Worm (Caenorhabditis elegans): ENCODE results near the gene wee-1.3.
"Not testable (repeated sequence)": the region's sequence is repeated elsewhere in the genome, so short reads cannot be mapped to it uniquely, and the experiment has no call there.

The wee-1.3 gene

ce11 chrII:9731810-9732209 lies 15.5 kb upstream of the wee-1.3 start, which contains the start of gene mab-3:
Gene mab-3, plus strand, starts transcription at chrII:9732137.
- TF ChIP-seq lin-39 (tag; optimal IDR thresholded peaks at IDR 0.05); elt-3 (tag; optimal IDR thresholded peaks at IDR 0.05); ztf-1 (GFP tag; conservative IDR thresholded peaks at IDR 0.05): not testable (repeated sequence)

ce11 chrII:9729866-9730265 lies 13.6 kb upstream of the wee-1.3 start:
- TF ChIP-seq elt-3 (tag; optimal IDR thresholded peaks at IDR 0.05) (no peak), ceh-82 (tag; optimal IDR thresholded peaks at IDR 0.05) (no peak), nhr-21 (tag; optimal IDR thresholded peaks at IDR 0.05) (no peak), Y55F3AM.14 (GFP tag; optimal IDR thresholded peaks at IDR 0.05) (no peak), crh-2 (tag; optimal IDR thresholded peaks at IDR 0.05) (no peak), ztf-1 (GFP tag; conservative IDR thresholded peaks at IDR 0.05) (no peak), C34F6.9 (tag; optimal IDR thresholded peaks at IDR 0.05) (no peak), fos-1 (tag; optimal IDR thresholded peaks at IDR 0.05) (no peak), elt-1 (tag; optimal IDR thresholded peaks at IDR 0.05) (no peak), nhr-11 (tag; optimal IDR thresholded peaks at IDR 0.05) (no peak), alr-1 (tag; optimal IDR thresholded peaks at IDR 0.05) (no peak)

DNA sequence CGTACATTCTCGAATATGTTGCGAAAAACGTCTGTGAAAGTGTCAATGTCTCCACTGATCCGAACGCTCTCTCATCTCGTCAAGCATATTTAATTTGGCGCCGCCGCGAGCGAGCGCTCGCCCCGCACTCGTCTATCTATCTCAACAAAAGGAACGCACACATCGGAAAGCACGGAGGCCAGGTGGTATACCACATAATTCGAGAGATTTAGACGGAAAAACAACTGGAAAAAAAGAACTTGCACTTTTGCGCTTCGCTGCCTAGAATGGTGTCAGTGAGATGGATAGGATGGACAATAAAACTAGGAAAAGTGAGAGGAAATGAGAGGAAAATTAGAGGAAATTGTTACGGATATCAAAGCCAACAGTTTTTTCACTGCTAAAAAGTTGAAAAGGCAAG lies 12.9 kb upstream of the wee-1.3 start:
- TF ChIP-seq mbf-1 (tag; optimal IDR thresholded peaks at IDR 0.05) (no peak), F13H6.1 (tag; optimal IDR thresholded peaks at IDR 0.05) (peak; percentile 44), ztf-1 (GFP tag; conservative IDR thresholded peaks at IDR 0.05) (no peak), blmp-1 (tag; optimal IDR thresholded peaks at IDR 0.05; ENCODE audit: insufficient read depth) (peak; percentile 31), egl-27 (tag; optimal IDR thresholded peaks at IDR 0.05) (peak; percentile 65), fos-1 (tag; optimal IDR thresholded peaks at IDR 0.05) (peak; percentile 2), nhr-21 (tag; optimal IDR thresholded peaks at IDR 0.05) (peak; percentile 34)

DNA sequence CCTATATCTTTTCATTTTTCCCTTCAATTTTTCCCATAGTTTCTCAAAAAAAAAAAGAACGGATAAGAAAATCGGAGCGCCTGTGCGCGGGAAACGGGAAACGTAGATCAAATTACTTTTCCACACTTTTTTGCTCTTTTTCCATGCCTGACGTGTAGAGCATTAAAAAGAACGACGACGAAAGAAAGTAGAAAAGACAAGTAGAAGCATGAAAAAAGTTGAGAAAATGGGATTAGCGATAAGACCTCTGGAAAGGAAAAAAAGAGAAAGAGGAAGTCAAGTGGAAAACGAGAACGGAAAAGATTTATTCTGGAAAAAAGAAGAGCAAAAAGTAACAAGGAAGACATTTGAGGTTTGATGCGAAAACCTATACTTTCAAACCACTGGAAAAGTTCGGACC lies 12.2 kb upstream of the wee-1.3 start:
- TF ChIP-seq lin-39 (tag; optimal IDR thresholded peaks at IDR 0.05): no peak
- TF ChIP-seq blmp-1 (tag; optimal IDR thresholded peaks at IDR 0.05; ENCODE audit: insufficient read depth): no peak
- TF ChIP-seq peb-1 (tag; optimal IDR thresholded peaks at IDR 0.05): no peak
- TF ChIP-seq nhr-23 (tag; optimal IDR thresholded peaks at IDR 0.05): no peak
- no peak for TF ChIP-seq sma-9 (GFP tag; optimal IDR thresholded peaks at IDR 0.05)
- TF ChIP-seq sma-9 (tag; optimal IDR thresholded peaks at IDR 0.05): no peak
- TF ChIP-seq mab-5 (tag; optimal IDR thresholded peaks at IDR 0.05): no peak
- TF ChIP-seq lsy-2 (tag; optimal IDR thresholded peaks at IDR 0.05): peak in 1 of 2 experiments; percentile 2
- peak; percentile 32 for TF ChIP-seq unc-55 (GFP tag; optimal IDR thresholded peaks at IDR 0.05)

- no peak for TF ChIP-seq gmeb-1 (tag; optimal IDR thresholded peaks at IDR 0.05)
- peak; percentile 42 for TF ChIP-seq C34F6.9 (tag; optimal IDR thresholded peaks at IDR 0.05)
- no peak for TF ChIP-seq ama-1 (optimal IDR thresholded peaks at IDR 0.05)
- peak; percentile 58 for TF ChIP-seq unc-55 (GFP tag; optimal IDR thresholded peaks at IDR 0.05)
- peak; percentile 10 for TF ChIP-seq F13H6.1 (tag; optimal IDR thresholded peaks at IDR 0.05)
- TF ChIP-seq sma-9 (GFP tag; optimal IDR thresholded peaks at IDR 0.05): no peak
- TF ChIP-seq sma-9 (tag; optimal IDR thresholded peaks at IDR 0.05): no peak
- no peak for TF ChIP-seq unc-39 (tag; optimal IDR thresholded peaks at IDR 0.05)
- no peak for TF ChIP-seq dmd-4 (tag; optimal IDR thresholded peaks at IDR 0.05)
- TF ChIP-seq lsy-2 (tag; optimal IDR thresholded peaks at IDR 0.05): peak in 1 of 2 experiments; percentile 37
- no peak for TF ChIP-seq sma-3 (GFP tag; optimal IDR thresholded peaks at IDR 0.05)
- TF ChIP-seq ceh-82 (tag; optimal IDR thresholded peaks at IDR 0.05): no peak
- TF ChIP-seq nhr-237 (tag; optimal IDR thresholded peaks at IDR 0.05): no peak
- TF ChIP-seq Y55F3AM.14 (GFP tag; optimal IDR thresholded peaks at IDR 0.05): no peak
- TF ChIP-seq unc-62 (GFP tag; optimal IDR thresholded peaks at IDR 0.05): no peak
- no peak for TF ChIP-seq ZK546.5 (tag; optimal IDR thresholded peaks at IDR 0.05)
- no peak for TF ChIP-seq ztf-4 (tag; optimal IDR thresholded peaks at IDR 0.05)
- no peak for TF ChIP-seq fos-1 (tag; optimal IDR thresholded peaks at IDR 0.05)
- no peak for TF ChIP-seq nhr-21 (tag; optimal IDR thresholded peaks at IDR 0.05)
- TF ChIP-seq lin-13 (GFP tag; optimal IDR thresholded peaks at IDR 0.05): no peak
- TF ChIP-seq nhr-77 (tag; optimal IDR thresholded peaks at IDR 0.05): no peak
- TF ChIP-seq nhr-11 (tag; optimal IDR thresholded peaks at IDR 0.05): no peak
These were observed 11.0 kb upstream of the wee-1.3 start for ce11 chrII:9727192-9727699.
